Worm (Caenorhabditis elegans): Measurements from ENCODE around the gene F45F2.11.
"Not testable (repeated sequence)": the region's sequence is repeated elsewhere in the genome, so short reads cannot be mapped to it uniquely, and the experiment has no call there.

ce11 chrV:8534534-8535283 lies 14.0 kb upstream of the F45F2.11 start, which contains the start of the genes his-6 and his-5:
- TF ChIP-seq ceh-16 (tag; optimal IDR thresholded peaks at IDR 0.05) = peak; percentile 40
- not testable (repeated sequence) for TF ChIP-seq ama-1 (optimal IDR thresholded peaks at IDR 0.05); nhr-25 (tag; optimal IDR thresholded peaks at IDR 0.05); egl-27 (tag; optimal IDR thresholded peaks at IDR 0.05); mdl-1 (tag; optimal IDR thresholded peaks at IDR 0.05); lin-39 (tag; optimal IDR thresholded peaks at IDR 0.05); ztf-11 (tag; optimal IDR thresholded peaks at IDR 0.05); R02D3.7 (tag; optimal IDR thresholded peaks at IDR 0.05); nhr-11 (tag; optimal IDR thresholded peaks at IDR 0.05); fos-1 (tag; optimal IDR thresholded peaks at IDR 0.05); unc-62 (GFP tag; optimal IDR thresholded peaks at IDR 0.05)
